Worm (Caenorhabditis elegans) whole organism, mixed stage, embryonic: ENCODE measurements around the gene F31E8.4.

ENCODE experiments used
- ces-1 ChIP-seq: fragments of 150-350 bp; optimal IDR thresholded peaks from 2 replicates; lab custom pipeline; 2014; ENCODE audit warnings: missing biosample characterization, missing genetic modification reagents, missing genetic modification characterization
- hlh-1 ChIP-seq: fragments of 150-350 bp; optimal IDR thresholded peaks from 2 replicates; lab custom pipeline; 2014; ENCODE audit warnings: missing biosample characterization, missing genetic modification reagents, missing genetic modification characterization
- nhr-28 ChIP-seq: fragments of 150-350 bp; optimal IDR thresholded peaks from 2 replicates; lab custom pipeline; 2014; ENCODE audit warnings: missing biosample characterization, missing genetic modification characterization
- pha-4 ChIP-seq: fragments of 150-350 bp; optimal IDR thresholded peaks from 2 replicates; lab custom pipeline; 2018; ENCODE audit warnings: missing biosample characterization, missing genetic modification reagents, missing genetic modification characterization
- sptf-1 ChIP-seq: sonication (generic microtip); optimal IDR thresholded peaks from 2 replicates; lab custom pipeline; 2017; ENCODE audit warnings: mild to moderate bottlenecking, missing genetic modification characterization, moderate library complexity, missing compliant biosample characterization
- unc-39 ChIP-seq: fragments of 150-350 bp; optimal IDR thresholded peaks from 2 replicates; lab custom pipeline; 2014; ENCODE audit warnings: missing biosample characterization, missing genetic modification characterization
- ztf-11 ChIP-seq: fragments of 150-350 bp; optimal IDR thresholded peaks from 2 replicates; lab custom pipeline; 2014; ENCODE audit warnings: missing biosample characterization, missing genetic modification characterization

DNA sequence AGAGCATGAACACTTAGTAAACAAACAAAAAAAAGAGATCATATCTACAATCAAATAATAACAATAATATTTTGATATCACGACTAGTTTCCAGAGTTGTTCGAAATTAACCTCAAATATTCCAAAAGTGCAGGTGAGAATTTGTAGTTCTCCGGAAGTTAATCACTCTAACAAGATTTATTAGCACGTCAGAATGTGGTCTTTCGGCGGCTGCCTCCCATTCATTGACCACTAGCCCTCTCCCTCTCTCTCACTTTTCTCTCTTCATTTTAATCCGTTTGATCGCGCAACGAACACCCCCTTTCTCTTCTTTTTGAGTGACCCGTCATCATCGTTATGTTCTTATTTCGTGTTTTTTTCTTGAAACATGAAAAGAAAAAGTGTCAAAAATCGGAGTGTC, 25.8 kb upstream of the F31E8.4 start:
- TF ChIP-seq ces-1 = peak; percentile 90
- TF ChIP-seq unc-39 (tag; lab: Kevin White, UChicago) = no peak
- TF ChIP-seq nhr-28 (tag; lab: Kevin White, UChicago) = no peak
- no peak for TF ChIP-seq pha-4 (tag; lab: Kevin White, UChicago)
- TF ChIP-seq ztf-11 (tag; lab: Kevin White, UChicago) = no peak
- TF ChIP-seq sptf-1 = no peak
- TF ChIP-seq hlh-1 (tag; lab: Kevin White, UChicago) = peak; percentile 62
